Fruit fly (Drosophila melanogaster) whole organism, pupa: Measurements from ENCODE around the gene aay.

Source experiments
- CG10348 ChIP-seq: fragments of 200-800 bp; sonication (Bioruptor generic); IDR thresholded peaks from 2 replicates; pipeline ENCODE4 v1.3.6; 2022; ENCODE audit warnings: missing biosample characterization, missing genetic modification characterization
- CG12605 ChIP-seq: fragments of 200-800 bp; sonication (Bioruptor generic); IDR thresholded peaks from 2 replicates; pipeline ENCODE4 v1.3.6; 2022; ENCODE audit warnings: missing biosample characterization, missing genetic modification characterization
- CG13204 ChIP-seq: fragments of 200-800 bp; sonication (Bioruptor generic); optimal IDR thresholded peaks from 2 replicates; lab custom pipeline; 2018; ENCODE audit warnings: missing biosample characterization, mild to moderate bottlenecking, missing genetic modification characterization, moderate library complexity
- CG14655 ChIP-seq: fragments of 200-800 bp; sonication (Bioruptor generic); optimal IDR thresholded peaks from 3 replicates; lab custom pipeline; 2017; ENCODE audit warnings: mild to moderate bottlenecking, missing biosample characterization, missing genetic modification reagents, missing genetic modification characterization
- CG15710 ChIP-seq: fragments of 200-800 bp; sonication (Bioruptor generic); optimal IDR thresholded peaks from 2 replicates; lab custom pipeline; 2018; ENCODE audit warnings: missing biosample characterization, mild to moderate bottlenecking, missing genetic modification characterization, moderate library complexity
- CG17806 ChIP-seq: fragments of 200-800 bp; sonication (Bioruptor generic); optimal IDR thresholded peaks from 2 replicates; lab custom pipeline; 2018; ENCODE audit warnings: missing biosample characterization, mild to moderate bottlenecking, missing genetic modification characterization, moderate library complexity
- CG32121 ChIP-seq: fragments of 200-800 bp; sonication (Bioruptor generic); IDR thresholded peaks from 2 replicates; pipeline ENCODE4 v1.3.6; 2022; ENCODE audit warnings: missing biosample characterization, missing genetic modification characterization
- CG34367 ChIP-seq: fragments of 200-800 bp; sonication (Bioruptor generic); optimal IDR thresholded peaks from 2 replicates; lab custom pipeline; 2018; ENCODE audit warnings: missing biosample characterization, mild to moderate bottlenecking, missing genetic modification characterization
- CG4496 ChIP-seq: fragments of 200-800 bp; sonication (Bioruptor generic); IDR thresholded peaks from 3 replicates; pipeline ENCODE4 v1.3.6; 2022; ENCODE audit warnings: missing biosample characterization, missing genetic modification characterization
- CG8159 ChIP-seq: fragments of 200-800 bp; sonication (Bioruptor generic); optimal IDR thresholded peaks from 3 replicates; lab custom pipeline; 2018; ENCODE audit warnings: missing biosample characterization, mild to moderate bottlenecking, missing genetic modification characterization, moderate library complexity
- CG8301 ChIP-seq: fragments of 200-800 bp; sonication (Bioruptor generic); optimal IDR thresholded peaks from 2 replicates; lab custom pipeline; 2018; ENCODE audit warnings: missing biosample characterization, mild to moderate bottlenecking, missing genetic modification characterization
- CG9948 ChIP-seq: fragments of 200-800 bp; sonication (Bioruptor generic); optimal IDR thresholded peaks from 2 replicates; lab custom pipeline; 2018; ENCODE audit warnings: missing biosample characterization, mild to moderate bottlenecking, missing genetic modification characterization, moderate library complexity
- D1 ChIP-seq: fragments of 200-800 bp; sonication (Bioruptor generic); optimal IDR thresholded peaks from 2 replicates; lab custom pipeline; 2018; ENCODE audit warnings: missing biosample characterization, mild to moderate bottlenecking, missing genetic modification characterization, moderate library complexity
- EcR ChIP-seq: fragments of 200-800 bp; sonication (Bioruptor generic); optimal IDR thresholded peaks from 3 replicates; lab custom pipeline; 2019; ENCODE audit warnings: missing biosample characterization, missing genetic modification characterization, mild to moderate bottlenecking, moderate library complexity, missing genetic modification reagents
- Ets98B ChIP-seq: fragments of 200-800 bp; sonication (Bioruptor generic); IDR thresholded peaks from 2 replicates; pipeline ENCODE4 v1.3.6; 2022; ENCODE audit warnings: missing biosample characterization, missing genetic modification characterization
- Pif1A ChIP-seq: fragments of 200-800 bp; sonication (Bioruptor generic); optimal IDR thresholded peaks from 3 replicates; lab custom pipeline; 2016; ENCODE audit warnings: missing biosample characterization, missing genetic modification characterization
- Pif1B ChIP-seq: fragments of 200-800 bp; sonication (Bioruptor generic); optimal IDR thresholded peaks from 3 replicates; lab custom pipeline; 2016; ENCODE audit warnings: missing biosample characterization, missing genetic modification characterization
- Snoo ChIP-seq: fragments of 200-800 bp; sonication (Bioruptor generic); optimal IDR thresholded peaks from 3 replicates; lab custom pipeline; 2017; ENCODE audit warnings: missing biosample characterization, mild to moderate bottlenecking, missing genetic modification characterization, inconsistent platforms
- fd96Ca ChIP-seq: fragments of 200-800 bp; sonication (Bioruptor generic); IDR thresholded peaks from 3 replicates; pipeline ENCODE4 v1.3.6; 2022; ENCODE audit warnings: missing biosample characterization, missing genetic modification characterization
- gl ChIP-seq: fragments of 200-800 bp; sonication (Bioruptor generic); optimal IDR thresholded peaks from 2 replicates; lab custom pipeline; 2018; ENCODE audit warnings: missing biosample characterization, mild to moderate bottlenecking, missing genetic modification characterization
- rn ChIP-seq: fragments of 200-800 bp; sonication (Bioruptor generic); IDR thresholded peaks from 2 replicates; pipeline ENCODE4 v1.3.6; 2022; ENCODE audit warnings: missing biosample characterization, missing genetic modification characterization

aay gene

dm6 chr3L:9457619-9458092, 34.6 kb downstream of the aay start, which contains the start of gene CG3437:
CG3437 (minus strand) TSS chr3L:9457669.
- TF ChIP-seq CG8301 (tag; lab: Kevin White, UChicago) = peak; percentile 100
- TF ChIP-seq CG15710 (tag; lab: Kevin White, UChicago) = peak; percentile 100
- peak; percentile 100 for TF ChIP-seq fd96Ca (GFP tag; lab: Robert Waterston, UW)
- peak; percentile 99 for TF ChIP-seq CG10348 (GFP tag; lab: Robert Waterston, UW)
- peak; percentile 100 for TF ChIP-seq Pif1A
- peak; percentile 100 for TF ChIP-seq Ets98B (GFP tag; lab: Robert Waterston, UW)
- peak; percentile 99 for TF ChIP-seq CG8159 (tag; lab: Kevin White, UChicago)
- TF ChIP-seq gl (tag; lab: Kevin White, UChicago) = peak; percentile 98
- TF ChIP-seq CG4496 (GFP tag; lab: Robert Waterston, UW) = peak; percentile 100
- TF ChIP-seq Pif1B = peak; percentile 99
- peak; percentile 100 for TF ChIP-seq CG14655 (GFP tag; lab: Kevin White, UChicago)
- TF ChIP-seq EcR (GFP tag; lab: Kevin White, UChicago) = peak; percentile 56
- peak; percentile 99 for TF ChIP-seq CG34367 (tag; lab: Kevin White, UChicago)
- no peak for TF ChIP-seq D1 (tag; lab: Kevin White, UChicago)
- peak; percentile 99 for TF ChIP-seq Snoo (tag; lab: Kevin White, UChicago)
- TF ChIP-seq CG32121 (GFP tag; lab: Robert Waterston, UW) = peak; percentile 100
- TF ChIP-seq CG17806 = peak; percentile 99
- peak; percentile 100 for TF ChIP-seq CG12605 (GFP tag; lab: Robert Waterston, UW)
- TF ChIP-seq CG9948 = peak; percentile 100
- TF ChIP-seq CG13204 = peak; percentile 98
- peak; percentile 100 for TF ChIP-seq rn (GFP tag; lab: Robert Waterston, UW)

dm6 chr3L:9460775-9461491, 37.9 kb downstream of the aay start, which contains the start of the genes CG3434 and CG44838:
CG3434 (minus strand) TSS chr3L:9460799.
CG44838 (plus strand) TSS chr3L:9461050.
- TF ChIP-seq CG13204 (peak; percentile 37), EcR (GFP tag; lab: Kevin White, UChicago) (peak; percentile 75), Ets98B (GFP tag; lab: Robert Waterston, UW) (peak; percentile 47), CG9948 (peak; percentile 54), Pif1B (peak; percentile 74), Snoo (tag; lab: Kevin White, UChicago) (peak; percentile 73), gl (tag; lab: Kevin White, UChicago) (no peak), CG32121 (GFP tag; lab: Robert Waterston, UW) (peak; percentile 73), CG34367 (tag; lab: Kevin White, UChicago) (peak; percentile 54), D1 (tag; lab: Kevin White, UChicago) (no peak), CG14655 (GFP tag; lab: Kevin White, UChicago) (peak; percentile 63), CG8301 (tag; lab: Kevin White, UChicago) (peak; percentile 50), CG15710 (tag; lab: Kevin White, UChicago) (peak; percentile 68), fd96Ca (GFP tag; lab: Robert Waterston, UW) (peak; percentile 75; the same call in 2 of the 3 replicates), Pif1A (peak; percentile 70), rn (GFP tag; lab: Robert Waterston, UW) (peak; percentile 39; the same call in 1 of the 2 replicates), CG10348 (GFP tag; lab: Robert Waterston, UW) (no peak), CG4496 (GFP tag; lab: Robert Waterston, UW) (peak; percentile 71), CG12605 (GFP tag; lab: Robert Waterston, UW) (no peak), CG17806 (peak; percentile 57), CG8159 (tag; lab: Kevin White, UChicago) (peak; percentile 66)

- no peak for TF ChIP-seq Pif1A
- no peak for TF ChIP-seq CG14655 (GFP tag; lab: Kevin White, UChicago)
- peak; percentile 81 for TF ChIP-seq EcR (GFP tag; lab: Kevin White, UChicago)
- peak; percentile 36 for TF ChIP-seq CG34367 (tag; lab: Kevin White, UChicago)
- TF ChIP-seq fd96Ca (GFP tag; lab: Robert Waterston, UW) = peak; percentile 47; the same call in 2 of the 3 replicates
- 0 out of 2 replicates have a peak, but pooled peaks have one; percentile 28 for TF ChIP-seq rn (GFP tag; lab: Robert Waterston, UW)
- TF ChIP-seq CG17806 = peak; percentile 30
- TF ChIP-seq CG32121 (GFP tag; lab: Robert Waterston, UW) = peak; percentile 36
- TF ChIP-seq CG9948 = peak; percentile 7
- no peak for TF ChIP-seq CG10348 (GFP tag; lab: Robert Waterston, UW)
- TF ChIP-seq CG4496 (GFP tag; lab: Robert Waterston, UW) = peak; percentile 69; the same call in 2 of the 3 replicates
These were observed 38.7 kb downstream of the aay start for dm6 chr3L:9461670-9462246.

dm6 chr3L:9462247-9462769, 39.3 kb downstream of the aay start:
- TF ChIP-seq Pif1B (peak; percentile 87), CG10348 (GFP tag; lab: Robert Waterston, UW) (peak; percentile 52; the same call in 1 of the 2 replicates), CG14655 (GFP tag; lab: Kevin White, UChicago) (peak; percentile 96), D1 (tag; lab: Kevin White, UChicago) (peak; percentile 93), CG4496 (GFP tag; lab: Robert Waterston, UW) (peak; percentile 92), Snoo (tag; lab: Kevin White, UChicago) (peak; percentile 89), fd96Ca (GFP tag; lab: Robert Waterston, UW) (no peak), CG8159 (tag; lab: Kevin White, UChicago) (peak; percentile 94), gl (tag; lab: Kevin White, UChicago) (peak; percentile 62), Pif1A (peak; percentile 94), EcR (GFP tag; lab: Kevin White, UChicago) (no peak), CG32121 (GFP tag; lab: Robert Waterston, UW) (peak; percentile 90), rn (GFP tag; lab: Robert Waterston, UW) (no peak), CG9948 (peak; percentile 88), CG12605 (GFP tag; lab: Robert Waterston, UW) (peak; percentile 66), CG13204 (peak; percentile 49), CG8301 (tag; lab: Kevin White, UChicago) (peak; percentile 96), CG34367 (tag; lab: Kevin White, UChicago) (peak; percentile 90), CG15710 (tag; lab: Kevin White, UChicago) (peak; percentile 91), CG17806 (peak; percentile 90), Ets98B (GFP tag; lab: Robert Waterston, UW) (peak; percentile 91)
